Fruit fly (Drosophila melanogaster) Kc167 (cell line): ENCODE results near the gene mah.

Experiments
- Myc ChIP-seq: fragments of >200 bp; optimal IDR thresholded peaks from 2 replicates; lab custom pipeline; 2017; ENCODE audit warnings: missing external identifiers
- Sin3A ChIP-seq: fragments of >200 bp; optimal IDR thresholded peaks from 2 replicates; lab custom pipeline; 2018; ENCODE audit warnings: missing external identifiers
- h ChIP-seq: fragments of >200 bp; optimal IDR thresholded peaks from 3 replicates; lab custom pipeline; 2018; ENCODE audit warnings: missing external identifiers
- insv ChIP-seq: fragments of >200 bp; optimal IDR thresholded peaks from 3 replicates; lab custom pipeline; 2018; ENCODE audit warnings: missing external identifiers
- psq ChIP-seq: fragments of >200 bp; optimal IDR thresholded peaks from 2 replicates; lab custom pipeline; 2017; ENCODE audit warnings: missing external identifiers
- ttk ChIP-seq: sonication (Bioruptor generic); optimal IDR thresholded peaks from 2 replicates; lab custom pipeline; 2017; ENCODE audit warnings: missing external identifiers

mah gene

dm6 chr3R:24976144-24976543 lies 28.7 kb downstream of the mah start:
- TF ChIP-seq h (lab: Kevin White, UChicago) (no peak), insv (lab: Kevin White, UChicago) (no peak), psq (lab: Kevin White, UChicago) (no peak), Sin3A (lab: Kevin White, UChicago) (no peak), ttk (lab: Kevin White, UChicago) (no peak)

- TF ChIP-seq insv (lab: Kevin White, UChicago) (no peak), h (lab: Kevin White, UChicago) (no peak)
Measured at dm6 chr3R:24983537-24984501, 36.4 kb downstream of the mah start, which contains the start of gene tnc. TSS of gene tnc (plus strand) at chr3R:24984384.

dm6 chr3R:24985029-24985685 lies 37.7 kb downstream of the mah start:
- TF ChIP-seq psq (lab: Kevin White, UChicago) (no peak), insv (lab: Kevin White, UChicago) (no peak), h (lab: Kevin White, UChicago) (no peak), Sin3A (lab: Kevin White, UChicago) (no peak), Myc (lab: Kevin White, UChicago) (no peak), ttk (lab: Kevin White, UChicago) (no peak)

DNA sequence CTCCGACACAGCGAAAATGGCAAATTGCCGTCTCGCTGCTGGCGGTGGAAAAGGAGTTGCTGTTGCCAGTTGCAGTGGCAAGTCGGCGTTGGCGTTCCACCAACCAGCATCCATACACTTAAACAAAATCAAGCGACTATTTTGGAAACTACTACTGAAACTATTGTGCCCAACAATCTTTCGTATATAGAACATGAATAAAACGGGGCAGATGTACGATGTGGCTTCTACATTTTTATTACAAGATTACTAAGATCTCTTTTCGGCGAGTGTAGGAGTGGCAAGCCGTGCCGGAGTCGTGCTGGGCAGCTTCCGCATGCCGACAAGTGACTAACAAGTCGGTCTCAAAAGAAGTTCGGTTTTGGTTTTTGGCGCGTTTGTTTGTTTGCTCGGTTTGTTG lies 49.1 kb downstream of the mah start:
- TF ChIP-seq Myc (lab: Kevin White, UChicago): no peak

- TF ChIP-seq h (lab: Kevin White, UChicago) (no peak), insv (lab: Kevin White, UChicago) (no peak), ttk (lab: Kevin White, UChicago) (no peak), psq (lab: Kevin White, UChicago) (no peak), Myc (lab: Kevin White, UChicago) (no peak)
Measured at dm6 chr3R:24997287-24997686, 49.9 kb downstream of the mah start.
